Fruit fly (Drosophila melanogaster): ENCODE measurements around the gene Mfe2.

The Mfe2 gene

dm6 chrX:16308310-16308918, 37.7 kb downstream of the Mfe2 start, which contains the start of gene Had1:
Gene Had1 (minus strand): TSS chrX:16308667.
- TF ChIP-seq CG12768 (GFP tag; optimal IDR thresholded peaks at IDR 0.05) (no peak), Hr96 (GFP tag; optimal IDR thresholded peaks at IDR 0.05) (no peak)

dm6 chrX:16308953-16309352, 38.2 kb downstream of the Mfe2 start:
- TF ChIP-seq cic (GFP tag; optimal IDR thresholded peaks at IDR 0.05) (peak; percentile 71), CG11617 (GFP tag; optimal IDR thresholded peaks at IDR 0.05) (no peak), tj (GFP tag; optimal IDR thresholded peaks at IDR 0.05) (peak; percentile 47), CG7045 (GFP tag; optimal IDR thresholded peaks at IDR 0.05) (no peak), kay (GFP tag; ENCODE audit: borderline replicate concordance) (peak; percentile 87)

dm6 chrX:16309764-16310163, 39.0 kb downstream of the Mfe2 start:
- TF ChIP-seq bab1 (GFP tag; optimal IDR thresholded peaks at IDR 0.05), result no peak
- TF ChIP-seq CG7101 (tag; optimal IDR thresholded peaks at IDR 0.05), result no peak
- no peak for TF ChIP-seq ovo (GFP tag; optimal IDR thresholded peaks at IDR 0.05)
- no peak for TF ChIP-seq CG5204 (GFP tag; optimal IDR thresholded peaks at IDR 0.05)
- no peak for TF ChIP-seq kay (GFP tag; ENCODE audit: borderline replicate concordance)
- TF ChIP-seq CG7045 (GFP tag; optimal IDR thresholded peaks at IDR 0.05), result no peak
- TF ChIP-seq Crg-1 (GFP tag; optimal IDR thresholded peaks at IDR 0.05), result no peak
- TF ChIP-seq CG12768 (GFP tag; optimal IDR thresholded peaks at IDR 0.05), result no peak
- TF ChIP-seq Hr96 (GFP tag; optimal IDR thresholded peaks at IDR 0.05), result no peak
- no peak for TF ChIP-seq CG14711 (tag; optimal IDR thresholded peaks at IDR 0.05)
- TF ChIP-seq pad (GFP tag; optimal IDR thresholded peaks at IDR 0.05), result no peak
- TF ChIP-seq tj (GFP tag; optimal IDR thresholded peaks at IDR 0.05), result no peak
- TF ChIP-seq cic (GFP tag; optimal IDR thresholded peaks at IDR 0.05), result no peak
- TF ChIP-seq toe (GFP tag; optimal IDR thresholded peaks at IDR 0.05), result no peak
- no peak for TF ChIP-seq CG33017 (tag; optimal IDR thresholded peaks at IDR 0.05)
- TF ChIP-seq cnc (optimal IDR thresholded peaks at IDR 0.05), result no peak
- TF ChIP-seq CG11617 (GFP tag; optimal IDR thresholded peaks at IDR 0.05), result no peak
- no peak for TF ChIP-seq Clk (GFP tag; optimal IDR thresholded peaks at IDR 0.05)
- TF ChIP-seq CG1620 (GFP tag; optimal IDR thresholded peaks at IDR 0.05), result no peak

- no peak for TF ChIP-seq CG5204 (GFP tag; optimal IDR thresholded peaks at IDR 0.05)
- peak; percentile 5 for TF ChIP-seq pad (GFP tag; optimal IDR thresholded peaks at IDR 0.05)
- TF ChIP-seq CG1620 (GFP tag; optimal IDR thresholded peaks at IDR 0.05), result no peak
- peak; percentile 1 for TF ChIP-seq CG7101 (tag; optimal IDR thresholded peaks at IDR 0.05)
- peak; percentile 4 for TF ChIP-seq Crg-1 (GFP tag; optimal IDR thresholded peaks at IDR 0.05)
- peak; percentile 14 for TF ChIP-seq CG14711 (tag; optimal IDR thresholded peaks at IDR 0.05)
- peak; percentile 79 for TF ChIP-seq bab1 (GFP tag; optimal IDR thresholded peaks at IDR 0.05)
- peak; percentile 31 for TF ChIP-seq tj (GFP tag; optimal IDR thresholded peaks at IDR 0.05)
- TF ChIP-seq Mnt (GFP tag; optimal IDR thresholded peaks at IDR 0.05), result no peak
- TF ChIP-seq CG12768 (GFP tag; optimal IDR thresholded peaks at IDR 0.05), result no peak
- no peak for TF ChIP-seq Hr96 (GFP tag; optimal IDR thresholded peaks at IDR 0.05)
- TF ChIP-seq CG11617 (GFP tag; optimal IDR thresholded peaks at IDR 0.05), result peak; percentile 43
- no peak for TF ChIP-seq Clk (GFP tag; optimal IDR thresholded peaks at IDR 0.05)
- no peak for TF ChIP-seq CG7045 (GFP tag; optimal IDR thresholded peaks at IDR 0.05)
- TF ChIP-seq toe (GFP tag; optimal IDR thresholded peaks at IDR 0.05), result no peak
- TF ChIP-seq cic (GFP tag; optimal IDR thresholded peaks at IDR 0.05), result no peak
- TF ChIP-seq ovo (GFP tag; optimal IDR thresholded peaks at IDR 0.05), result no peak
- no peak for TF ChIP-seq CG33017 (tag; optimal IDR thresholded peaks at IDR 0.05)
- TF ChIP-seq kay (GFP tag; ENCODE audit: borderline replicate concordance), result peak; percentile 55
- TF ChIP-seq cnc (optimal IDR thresholded peaks at IDR 0.05), result no peak
Measured at dm6 chrX:16313078-16313875, 42.5 kb downstream of the Mfe2 start, which contains the start of the genes CG9915 and SWIP. Gene CG9915 (minus strand): TSS chrX:16313138. Gene SWIP (plus strand): TSS chrX:16313709.

dm6 chrX:16318858-16319557, 48.3 kb downstream of the Mfe2 start:
- TF ChIP-seq CG33017 (tag; optimal IDR thresholded peaks at IDR 0.05), result no peak
- TF ChIP-seq Crg-1 (GFP tag; optimal IDR thresholded peaks at IDR 0.05), result peak; percentile 27
- no peak for TF ChIP-seq CG1620 (GFP tag; optimal IDR thresholded peaks at IDR 0.05)
- peak; percentile 85 for TF ChIP-seq ovo (GFP tag; optimal IDR thresholded peaks at IDR 0.05)
- TF ChIP-seq pad (GFP tag; optimal IDR thresholded peaks at IDR 0.05), result peak; percentile 37
- TF ChIP-seq tj (GFP tag; optimal IDR thresholded peaks at IDR 0.05), result peak; percentile 65
- TF ChIP-seq Mnt (GFP tag; optimal IDR thresholded peaks at IDR 0.05), result peak; percentile 94
- TF ChIP-seq cic (GFP tag; optimal IDR thresholded peaks at IDR 0.05), result peak; percentile 78
- no peak for TF ChIP-seq CG11617 (GFP tag; optimal IDR thresholded peaks at IDR 0.05)
- no peak for TF ChIP-seq toe (GFP tag; optimal IDR thresholded peaks at IDR 0.05)
- peak; percentile 28 for TF ChIP-seq CG7101 (tag; optimal IDR thresholded peaks at IDR 0.05)

DNA sequence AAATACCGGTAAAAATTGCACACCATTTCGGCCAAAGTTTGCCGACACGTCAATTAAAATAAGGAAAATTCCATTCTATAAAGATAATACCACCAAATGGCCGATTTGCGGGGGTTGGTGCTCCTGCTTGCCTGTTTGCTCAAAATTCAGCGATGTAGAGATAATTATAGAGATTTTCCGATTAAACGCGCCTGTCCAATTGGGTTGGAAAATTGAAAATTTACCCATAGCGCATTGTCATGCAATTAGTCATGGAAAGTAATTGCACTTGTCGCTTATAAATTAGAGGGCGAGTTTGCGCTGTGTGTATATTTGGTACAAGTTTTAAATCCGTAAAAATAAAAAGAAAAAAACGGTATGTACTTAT, 48.8 kb downstream of the Mfe2 start:
- TF ChIP-seq CG12768 (GFP tag; optimal IDR thresholded peaks at IDR 0.05), result no peak
- TF ChIP-seq cnc (optimal IDR thresholded peaks at IDR 0.05), result peak in 1 of 2 experiments; percentile 56
- TF ChIP-seq kay (GFP tag; ENCODE audit: borderline replicate concordance), result peak; percentile 86
- no peak for TF ChIP-seq bab1 (GFP tag; optimal IDR thresholded peaks at IDR 0.05)
- TF ChIP-seq pad (GFP tag; optimal IDR thresholded peaks at IDR 0.05), result no peak
- no peak for TF ChIP-seq toe (GFP tag; optimal IDR thresholded peaks at IDR 0.05)
- no peak for TF ChIP-seq CG1620 (GFP tag; optimal IDR thresholded peaks at IDR 0.05)
- TF ChIP-seq Crg-1 (GFP tag; optimal IDR thresholded peaks at IDR 0.05), result no peak
- TF ChIP-seq Mnt (GFP tag; optimal IDR thresholded peaks at IDR 0.05), result no peak
- TF ChIP-seq Hr96 (GFP tag; optimal IDR thresholded peaks at IDR 0.05), result no peak
- no peak for TF ChIP-seq CG14711 (tag; optimal IDR thresholded peaks at IDR 0.05)
- no peak for TF ChIP-seq Clk (GFP tag; optimal IDR thresholded peaks at IDR 0.05)
- no peak for TF ChIP-seq CG7045 (GFP tag; optimal IDR thresholded peaks at IDR 0.05)
- no peak for TF ChIP-seq CG11617 (GFP tag; optimal IDR thresholded peaks at IDR 0.05)
- no peak for TF ChIP-seq CG33017 (tag; optimal IDR thresholded peaks at IDR 0.05)
- no peak for TF ChIP-seq ovo (GFP tag; optimal IDR thresholded peaks at IDR 0.05)
- TF ChIP-seq tj (GFP tag; optimal IDR thresholded peaks at IDR 0.05), result no peak

Measured in whole organism, adult.